Worm (Caenorhabditis elegans): ENCODE results near the gene snrp-3.
A peak's percentile ranks its signal among the peaks of the same experiment; 100 is the strongest.

snrp-3 gene

ce11 chrIV:8687605-8688191 is at the start of gene snrp-3:
snrp-3 (minus strand) TSS chrIV:8687810.
- TF ChIP-seq T22C8.4 (GFP tag; IDR thresholded peaks at IDR 0.05) (peak; percentile 70; the same call in 1 of the 2 replicates), med-1 (GFP tag; optimal IDR thresholded peaks at IDR 0.05; ENCODE audit: insufficient read depth) (no peak), tab-1 (GFP tag; IDR thresholded peaks at IDR 0.05) (no peak), cog-1 (tag; optimal IDR thresholded peaks at IDR 0.05) (peak; percentile 37)

DNA sequence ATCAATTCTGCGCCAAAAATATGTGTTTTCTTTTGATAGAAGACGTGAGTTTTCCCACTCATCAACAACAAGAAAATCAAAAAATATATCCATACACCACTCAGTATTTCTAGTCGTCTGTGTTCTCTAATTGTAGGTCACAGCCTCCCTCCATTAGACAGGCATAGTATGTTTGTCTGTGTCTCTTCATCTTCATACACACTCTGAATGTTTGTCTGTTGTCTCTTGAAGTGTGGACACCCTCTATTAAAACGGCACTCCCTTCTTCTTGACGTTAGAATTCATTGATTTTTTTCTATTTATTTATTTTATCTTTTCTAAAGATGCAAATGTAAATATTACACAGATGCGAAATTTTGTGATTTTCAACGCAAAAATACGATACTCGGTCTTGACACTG is 49.7 kb upstream of the snrp-3 start:
- TF ChIP-seq tab-1 (GFP tag; IDR thresholded peaks at IDR 0.05): no peak
- no peak for TF ChIP-seq T22C8.4 (GFP tag; IDR thresholded peaks at IDR 0.05)
- no peak for TF ChIP-seq med-1 (GFP tag; optimal IDR thresholded peaks at IDR 0.05; ENCODE audit: insufficient read depth)

DNA sequence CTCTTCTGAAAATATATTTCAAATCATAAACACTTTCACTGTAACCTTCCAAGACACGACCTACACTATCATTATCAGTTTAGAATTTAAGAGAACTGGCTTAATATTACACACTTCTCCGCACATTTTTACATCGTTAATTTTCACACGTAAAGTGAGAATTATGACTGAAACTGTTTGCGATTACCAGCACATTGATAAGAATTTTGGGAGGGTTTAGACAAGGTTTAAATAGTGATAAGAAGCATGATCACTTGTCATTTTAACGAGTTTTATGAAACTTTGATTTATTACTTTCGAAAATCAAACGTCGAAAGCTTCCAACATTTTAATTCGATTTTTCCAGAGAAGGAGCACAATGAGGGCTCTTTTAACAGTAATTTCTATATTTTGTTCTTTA is 42.9 kb upstream of the snrp-3 start, which contains the start of gene F21D5.3:
Gene F21D5.3, plus strand, starts transcription at position 347 of the 400 bp plus-strand sequence.
- TF ChIP-seq tab-1 (GFP tag; IDR thresholded peaks at IDR 0.05) (no peak), ref-1 (GFP tag; conservative IDR thresholded peaks at IDR 0.05) (no peak), ztf-29 (GFP tag; IDR thresholded peaks at IDR 0.05) (no peak), klf-2 (GFP tag; conservative IDR thresholded peaks at IDR 0.05) (no peak), T22C8.4 (GFP tag; IDR thresholded peaks at IDR 0.05) (no peak), cog-1 (tag; optimal IDR thresholded peaks at IDR 0.05) (no peak), flt-1 (GFP tag; IDR thresholded peaks at IDR 0.05) (no peak), ztf-23 (GFP tag; IDR thresholded peaks at IDR 0.05) (no peak), med-1 (GFP tag; optimal IDR thresholded peaks at IDR 0.05; ENCODE audit: insufficient read depth) (no peak)

ce11 chrIV:8729636-8730035 is 42.0 kb upstream of the snrp-3 start:
- TF ChIP-seq klf-2 (GFP tag; conservative IDR thresholded peaks at IDR 0.05): no peak
- no peak for TF ChIP-seq ref-1 (GFP tag; conservative IDR thresholded peaks at IDR 0.05)
- TF ChIP-seq med-1 (GFP tag; optimal IDR thresholded peaks at IDR 0.05; ENCODE audit: insufficient read depth): no peak
- no peak for TF ChIP-seq flt-1 (GFP tag; IDR thresholded peaks at IDR 0.05)

DNA sequence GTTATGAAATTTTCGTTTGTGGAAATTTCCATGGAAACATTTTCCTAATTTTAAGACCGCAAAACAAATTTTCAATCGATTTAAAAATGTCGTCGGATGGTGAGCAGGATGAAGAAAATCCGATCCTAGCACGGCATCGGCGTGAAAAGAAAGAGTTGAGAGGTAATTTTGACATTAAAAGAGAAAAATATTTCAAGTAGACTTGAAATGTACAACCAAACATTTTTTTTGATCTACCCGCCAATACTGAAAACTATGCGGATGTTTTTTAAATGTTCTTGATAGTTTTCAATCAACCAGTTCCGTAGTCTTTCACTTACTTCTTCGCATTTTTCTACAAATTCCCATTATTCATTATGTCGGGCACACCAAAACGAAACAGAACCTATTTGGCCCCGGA is 40.5 kb upstream of the snrp-3 start, which contains the start of gene otub-3:
Gene otub-3, plus strand, starts transcription at position 56 of the 400 bp plus-strand sequence.
- no peak for TF ChIP-seq ref-1 (GFP tag; conservative IDR thresholded peaks at IDR 0.05)
- TF ChIP-seq cog-1 (tag; optimal IDR thresholded peaks at IDR 0.05): no peak
- no peak for TF ChIP-seq ztf-29 (GFP tag; IDR thresholded peaks at IDR 0.05)
- TF ChIP-seq T22C8.4 (GFP tag; IDR thresholded peaks at IDR 0.05): no peak

DNA sequence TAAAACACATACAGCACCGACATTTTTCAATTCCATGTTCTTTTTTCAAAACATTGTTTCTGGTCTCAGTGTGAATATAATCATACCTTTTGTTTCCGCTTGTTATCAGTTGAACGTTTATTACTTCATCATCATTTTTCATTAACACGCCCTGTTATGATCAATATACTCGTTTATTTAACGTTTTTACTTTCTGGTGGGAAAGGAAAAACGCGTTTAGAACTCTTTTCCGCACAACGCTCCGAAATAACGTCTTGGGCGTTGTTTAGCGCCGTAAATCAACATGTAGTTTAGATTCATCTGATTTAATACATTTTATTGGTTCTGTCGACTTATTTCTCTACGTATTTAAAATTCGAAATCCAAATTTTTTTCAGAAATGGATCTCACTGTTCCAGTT is 37.7 kb upstream of the snrp-3 start, which contains the start of gene pgm-3:
Gene pgm-3, plus strand, starts transcription at position 378 of the 400 bp plus-strand sequence.
- TF ChIP-seq tab-1 (GFP tag; IDR thresholded peaks at IDR 0.05) (no peak), T22C8.4 (GFP tag; IDR thresholded peaks at IDR 0.05) (no peak), ref-1 (GFP tag; conservative IDR thresholded peaks at IDR 0.05) (no peak), klf-2 (GFP tag; conservative IDR thresholded peaks at IDR 0.05) (no peak), ztf-29 (GFP tag; IDR thresholded peaks at IDR 0.05) (no peak), flt-1 (GFP tag; IDR thresholded peaks at IDR 0.05) (no peak), ztf-23 (GFP tag; IDR thresholded peaks at IDR 0.05) (no peak), cog-1 (tag; optimal IDR thresholded peaks at IDR 0.05) (no peak)

- TF ChIP-seq ref-1 (GFP tag; conservative IDR thresholded peaks at IDR 0.05) (no peak), ztf-29 (GFP tag; IDR thresholded peaks at IDR 0.05) (no peak), cog-1 (tag; optimal IDR thresholded peaks at IDR 0.05) (no peak), med-1 (GFP tag; optimal IDR thresholded peaks at IDR 0.05; ENCODE audit: insufficient read depth) (no peak), tab-1 (GFP tag; IDR thresholded peaks at IDR 0.05) (no peak), ztf-23 (GFP tag; IDR thresholded peaks at IDR 0.05) (no peak), T22C8.4 (GFP tag; IDR thresholded peaks at IDR 0.05) (no peak)
These were observed 37.3 kb upstream of the snrp-3 start for ce11 chrIV:8724907-8725306.

- no peak for TF ChIP-seq med-1 (GFP tag; optimal IDR thresholded peaks at IDR 0.05; ENCODE audit: insufficient read depth)
- TF ChIP-seq klf-2 (GFP tag; conservative IDR thresholded peaks at IDR 0.05): no peak
- no peak for TF ChIP-seq T22C8.4 (GFP tag; IDR thresholded peaks at IDR 0.05)
- TF ChIP-seq tab-1 (GFP tag; IDR thresholded peaks at IDR 0.05): no peak
- TF ChIP-seq flt-1 (GFP tag; IDR thresholded peaks at IDR 0.05): no peak
- TF ChIP-seq ref-1 (GFP tag; conservative IDR thresholded peaks at IDR 0.05): no peak
- no peak for TF ChIP-seq ztf-23 (GFP tag; IDR thresholded peaks at IDR 0.05)
- no peak for TF ChIP-seq cog-1 (tag; optimal IDR thresholded peaks at IDR 0.05)
- no peak for TF ChIP-seq ztf-29 (GFP tag; IDR thresholded peaks at IDR 0.05)
These were observed 36.1 kb upstream of the snrp-3 start, which contains the start of gene F21D5.9 for ce11 chrIV:8723720-8724119. F21D5.9 (plus strand) TSS chrIV:8724020.

DNA sequence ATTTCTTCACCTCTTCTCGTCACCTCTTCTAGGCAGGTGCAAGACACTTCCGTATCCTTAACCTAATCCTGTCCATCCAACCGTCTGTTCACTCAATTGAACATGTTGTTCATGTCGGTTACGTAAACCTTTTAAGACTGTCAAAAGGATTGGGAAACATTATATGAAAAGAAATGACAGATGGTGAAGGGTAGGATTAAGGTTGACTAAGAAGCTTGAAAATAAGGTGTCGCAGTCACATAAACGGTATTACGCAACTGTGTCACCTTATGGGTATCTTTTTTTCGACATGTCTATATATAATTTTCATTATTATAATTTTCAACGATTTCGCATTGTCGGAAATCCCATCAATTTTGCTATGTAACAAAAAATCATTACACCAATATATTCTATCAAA is 35.2 kb upstream of the snrp-3 start:
- TF ChIP-seq ztf-29 (GFP tag; IDR thresholded peaks at IDR 0.05): no peak
- TF ChIP-seq med-1 (GFP tag; optimal IDR thresholded peaks at IDR 0.05; ENCODE audit: insufficient read depth): no peak
- TF ChIP-seq cog-1 (tag; optimal IDR thresholded peaks at IDR 0.05): no peak
- no peak for TF ChIP-seq tab-1 (GFP tag; IDR thresholded peaks at IDR 0.05)
- TF ChIP-seq flt-1 (GFP tag; IDR thresholded peaks at IDR 0.05): no peak
- TF ChIP-seq T22C8.4 (GFP tag; IDR thresholded peaks at IDR 0.05): no peak

- TF ChIP-seq cog-1 (tag; optimal IDR thresholded peaks at IDR 0.05) (no peak), med-1 (GFP tag; optimal IDR thresholded peaks at IDR 0.05; ENCODE audit: insufficient read depth) (no peak), ztf-23 (GFP tag; IDR thresholded peaks at IDR 0.05) (no peak), T22C8.4 (GFP tag; IDR thresholded peaks at IDR 0.05) (no peak), tab-1 (GFP tag; IDR thresholded peaks at IDR 0.05) (no peak), ztf-29 (GFP tag; IDR thresholded peaks at IDR 0.05) (no peak), flt-1 (GFP tag; IDR thresholded peaks at IDR 0.05) (no peak), klf-2 (GFP tag; conservative IDR thresholded peaks at IDR 0.05) (no peak), ref-1 (GFP tag; conservative IDR thresholded peaks at IDR 0.05) (no peak)
These were observed 30.5 kb upstream of the snrp-3 start, which contains the start of gene H23L24.1 for ce11 chrIV:8718153-8718552. H23L24.1 (plus strand) TSS chrIV:8718453.

Data from whole organism, midembryonic.